Worm (Caenorhabditis elegans) whole organism, L2 larva: ENCODE data around the gene M110.7.

Experiments
- aly-2 ChIP-seq: fragments of 150-350 bp; optimal IDR thresholded peaks from 2 replicates; lab custom pipeline; 2014; ENCODE audit warnings: missing biosample characterization, missing genetic modification characterization
- ama-1 ChIP-seq: fragments of 150-350 bp; optimal IDR thresholded peaks from 2 replicates; lab custom pipeline; 2018; ENCODE audit warnings: inconsistent platforms
- nhr-11 ChIP-seq: fragments of 150-350 bp; optimal IDR thresholded peaks from 2 replicates; lab custom pipeline; 2014; ENCODE audit warnings: missing biosample characterization, missing genetic modification characterization
- nhr-12 ChIP-seq: fragments of 150-350 bp; optimal IDR thresholded peaks from 2 replicates; lab custom pipeline; 2014; ENCODE audit warnings: missing biosample characterization, missing genetic modification characterization
- nhr-25 ChIP-seq: fragments of 150-350 bp; sonication (generic microtip); optimal IDR thresholded peaks from 3 replicates; lab custom pipeline; 2014; ENCODE audit warnings: missing biosample characterization, missing genetic modification characterization
- unc-39 ChIP-seq: fragments of 150-350 bp; optimal IDR thresholded peaks from 2 replicates; lab custom pipeline; 2014; ENCODE audit warnings: missing biosample characterization, missing genetic modification characterization
- unc-62 ChIP-seq: fragments of 150-350 bp; optimal IDR thresholded peaks from 2 replicates; lab custom pipeline; 2014; ENCODE audit warnings: missing biosample characterization, missing genetic modification reagents, missing genetic modification characterization

DNA sequence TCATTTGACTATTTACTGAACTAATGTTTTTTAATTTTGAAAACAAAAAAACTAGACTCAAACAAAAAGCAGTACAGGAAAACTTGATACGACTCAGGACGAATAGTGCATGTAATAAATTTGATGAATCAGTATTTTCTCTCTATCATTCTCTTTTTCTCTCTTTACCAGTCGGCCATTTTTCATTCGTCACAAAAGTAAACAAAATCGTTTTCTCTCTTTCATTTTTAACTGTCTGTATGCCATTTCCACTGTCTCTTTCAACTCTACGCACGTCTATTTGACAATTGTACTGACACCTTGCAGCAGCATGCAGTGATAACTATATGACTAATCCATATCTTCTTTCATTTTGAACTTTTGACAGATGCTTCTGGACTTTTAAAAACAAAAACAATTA is 16.2 kb downstream of the M110.7 start, which contains the start of the genes F35C11.2 and F35C11.4:
- TF ChIP-seq nhr-11 (no peak), nhr-12 (tag; lab: Kevin White, UChicago) (no peak), unc-39 (tag; lab: Kevin White, UChicago) (no peak), nhr-25 (tag; lab: Kevin White, UChicago) (no peak), aly-2 (tag; lab: Kevin White, UChicago) (no peak), ama-1 (lab: Kevin White, UChicago) (no peak), unc-62 (no peak)
